Worm (Caenorhabditis elegans) whole organism, L3 larva: ENCODE results near the gene F38B6.6.

Experiments
- ZK546.5 ChIP-seq: sonication (generic microtip); optimal IDR thresholded peaks from 2 replicates; lab custom pipeline; 2017; ENCODE audit warnings: missing biosample characterization, missing genetic modification characterization
- ama-1 ChIP-seq: fragments of 150-350 bp; optimal IDR thresholded peaks from 2 replicates; lab custom pipeline; 2018
- ceh-16 ChIP-seq: sonication (generic microtip); optimal IDR thresholded peaks from 2 replicates; lab custom pipeline; 2017; ENCODE audit warnings: missing biosample characterization, missing genetic modification characterization
- ceh-28 ChIP-seq: fragments of 150-350 bp; optimal IDR thresholded peaks from 2 replicates; lab custom pipeline; 2014; ENCODE audit warnings: missing biosample characterization, missing genetic modification reagents, missing genetic modification characterization
- ceh-9 ChIP-seq: sonication (generic microtip); optimal IDR thresholded peaks from 2 replicates; lab custom pipeline; 2018; ENCODE audit warnings: missing biosample characterization, missing genetic modification characterization
- egl-27 ChIP-seq: sonication (generic microtip); optimal IDR thresholded peaks from 4 replicates; lab custom pipeline; 2017; ENCODE audit warnings: missing biosample characterization, missing genetic modification reagents, missing genetic modification characterization
- egl-5 ChIP-seq: fragments of 150-350 bp; optimal IDR thresholded peaks from 2 replicates; lab custom pipeline; 2017; ENCODE audit warnings: missing biosample characterization, missing genetic modification reagents, missing genetic modification characterization, inconsistent platforms
- elt-1 ChIP-seq: fragments of 150-350 bp; optimal IDR thresholded peaks from 2 replicates; lab custom pipeline; 2014; ENCODE audit warnings: missing biosample characterization, missing genetic modification characterization
- elt-2 ChIP-seq: sonication (generic microtip); optimal IDR thresholded peaks from 2 replicates; lab custom pipeline; 2016; ENCODE audit warnings: missing genetic modification reagents, mild to moderate bottlenecking, missing genetic modification characterization, missing compliant biosample characterization
- elt-3 ChIP-seq, 3 experiments: fragments of 150-350 bp in 1 of 3; sonication (generic microtip) in 2 of 3; optimal IDR thresholded peaks; 2 replicates in 2 of 3; 4 replicates in 1 of 3; lab custom pipeline; 2014 to 2017; ENCODE audit warnings: missing biosample characterization in 3 of 3, missing genetic modification characterization in 3 of 3
- fkh-2 ChIP-seq: fragments of 150-350 bp; optimal IDR thresholded peaks from 2 replicates; lab custom pipeline; 2014; ENCODE audit warnings: missing biosample characterization, missing genetic modification reagents, missing genetic modification characterization
- fos-1 ChIP-seq: fragments of 150-350 bp; optimal IDR thresholded peaks from 2 replicates; lab custom pipeline; 2014; ENCODE audit warnings: missing biosample characterization, missing genetic modification characterization
- jun-1 ChIP-seq: fragments of 150-350 bp; optimal IDR thresholded peaks from 2 replicates; lab custom pipeline; 2014; ENCODE audit warnings: missing biosample characterization, missing genetic modification reagents, missing genetic modification characterization
- lin-39 ChIP-seq: fragments of 150-350 bp; optimal IDR thresholded peaks from 2 replicates; lab custom pipeline; 2018; ENCODE audit warnings: missing biosample characterization, missing genetic modification reagents, missing genetic modification characterization
- lsy-12 ChIP-seq: sonication (generic microtip); optimal IDR thresholded peaks from 2 replicates; lab custom pipeline; 2016; ENCODE audit warnings: mild to moderate bottlenecking, missing genetic modification characterization, missing compliant biosample characterization
- mdl-1 ChIP-seq: fragments of 150-350 bp; optimal IDR thresholded peaks from 2 replicates; lab custom pipeline; 2014; ENCODE audit warnings: missing biosample characterization, missing genetic modification characterization
- mml-1 ChIP-seq: fragments of 150-350 bp; sonication (generic microtip); optimal IDR thresholded peaks from 3 replicates; lab custom pipeline; 2014; ENCODE audit warnings: missing biosample characterization, missing genetic modification characterization
- nfya-1 ChIP-seq: sonication (generic microtip); optimal IDR thresholded peaks from 2 replicates; lab custom pipeline; 2017; ENCODE audit warnings: missing genetic modification characterization, mild to moderate bottlenecking, missing compliant biosample characterization, antibody characterized with exemption, moderate library complexity; ENCODE audit not compliant: insufficient read depth
- nhr-11 ChIP-seq: fragments of 150-350 bp; optimal IDR thresholded peaks from 2 replicates; lab custom pipeline; 2014; ENCODE audit warnings: missing biosample characterization, missing genetic modification characterization
- nhr-12 ChIP-seq: fragments of 150-350 bp; optimal IDR thresholded peaks from 2 replicates; lab custom pipeline; 2014; ENCODE audit warnings: missing biosample characterization, missing genetic modification characterization
- nhr-23 ChIP-seq: fragments of 150-350 bp; optimal IDR thresholded peaks from 2 replicates; lab custom pipeline; 2014; ENCODE audit warnings: missing biosample characterization, missing genetic modification reagents, missing genetic modification characterization
- nhr-237 ChIP-seq: fragments of 150-350 bp; optimal IDR thresholded peaks from 2 replicates; lab custom pipeline; 2014; ENCODE audit warnings: missing biosample characterization, missing genetic modification characterization
- nhr-28 ChIP-seq: fragments of 150-350 bp; optimal IDR thresholded peaks from 2 replicates; lab custom pipeline; 2014; ENCODE audit warnings: missing biosample characterization, missing genetic modification characterization
- pha-4 ChIP-seq: fragments of 150-350 bp; optimal IDR thresholded peaks from 2 replicates; lab custom pipeline; 2014; ENCODE audit warnings: missing biosample characterization, missing genetic modification reagents, missing genetic modification characterization
- pqm-1 ChIP-seq: fragments of 150-350 bp; optimal IDR thresholded peaks from 2 replicates; lab custom pipeline; 2017; ENCODE audit warnings: missing biosample characterization, missing genetic modification characterization, inconsistent platforms
- skn-1 ChIP-seq: fragments of 150-350 bp; optimal IDR thresholded peaks from 2 replicates; lab custom pipeline; 2014; ENCODE audit warnings: missing biosample characterization, missing genetic modification characterization
- tbx-2 ChIP-seq: sonication (generic microtip); optimal IDR thresholded peaks from 2 replicates; lab custom pipeline; 2016; ENCODE audit warnings: mild to moderate bottlenecking, missing genetic modification characterization, missing compliant biosample characterization
- unc-39 ChIP-seq: sonication (generic microtip); optimal IDR thresholded peaks from 4 replicates; lab custom pipeline; 2017; ENCODE audit warnings: missing biosample characterization, missing genetic modification characterization
- unc-62 ChIP-seq: fragments of 150-350 bp; sonication (generic microtip); optimal IDR thresholded peaks from 4 replicates; lab custom pipeline; 2014; ENCODE audit warnings: missing biosample characterization, missing genetic modification reagents, missing genetic modification characterization
- zag-1 ChIP-seq: fragments of 150-350 bp; optimal IDR thresholded peaks from 2 replicates; lab custom pipeline; 2014; ENCODE audit warnings: missing biosample characterization, missing genetic modification characterization
- ztf-11 ChIP-seq: fragments of 150-350 bp; optimal IDR thresholded peaks from 2 replicates; lab custom pipeline; 2014; ENCODE audit warnings: missing biosample characterization, missing genetic modification characterization

Gene F38B6.6

ce11 chrX:6663780-6664437, 26.0 kb downstream of the F38B6.6 start (continued):
- no peak for TF ChIP-seq elt-3 (tag; optimal IDR thresholded peaks at IDR 0.05; lab: Kevin White, UChicago)

ce11 chrX:6662267-6662666, 27.6 kb downstream of the F38B6.6 start:
- TF ChIP-seq tbx-2 (tag; lab: Kevin White, UChicago) (no peak), elt-2 (tag; lab: Kevin White, UChicago) (peak; percentile 50), zag-1 (tag; lab: Kevin White, UChicago) (no peak)

ce11 chrX:6656770-6657169, 33.1 kb downstream of the F38B6.6 start:
- no peak for TF ChIP-seq fkh-2 (tag; lab: Kevin White, UChicago)
- TF ChIP-seq tbx-2 (tag; lab: Kevin White, UChicago), result no peak
- TF ChIP-seq mdl-1, result no peak
- no peak for TF ChIP-seq nhr-23 (tag; lab: Kevin White, UChicago)
- TF ChIP-seq unc-62 (GFP tag; lab: Kevin White, UChicago), result no peak
- TF ChIP-seq elt-2 (tag; lab: Kevin White, UChicago), result peak; percentile 60
- no peak for TF ChIP-seq egl-27 (tag; lab: Kevin White, UChicago)
- TF ChIP-seq nhr-11 (tag; lab: Kevin White, UChicago), result no peak
- no peak for TF ChIP-seq ama-1 (lab: Kevin White, UChicago)
- peak; percentile 40 for TF ChIP-seq pqm-1
- no peak for TF ChIP-seq nfya-1 (tag; lab: Kevin White, UChicago)
- TF ChIP-seq ZK546.5 (tag; lab: Kevin White, UChicago), result no peak
- no peak for TF ChIP-seq mml-1 (tag; lab: Kevin White, UChicago)
- TF ChIP-seq ceh-9 (tag; lab: Kevin White, UChicago), result no peak
- no peak for TF ChIP-seq nhr-12 (tag; lab: Kevin White, UChicago)
- no peak for TF ChIP-seq fos-1
- TF ChIP-seq elt-1 (tag; lab: Kevin White, UChicago), result no peak
- TF ChIP-seq unc-39, result no peak
- TF ChIP-seq lin-39 (tag; lab: Kevin White, UChicago), result no peak
- TF ChIP-seq nhr-28 (tag; lab: Kevin White, UChicago), result no peak
- TF ChIP-seq ztf-11 (tag; lab: Kevin White, UChicago), result no peak
- TF ChIP-seq pha-4 (tag; lab: Kevin White, UChicago), result peak; percentile 7

ce11 chrX:6656251-6656650, 33.6 kb downstream of the F38B6.6 start:
- no peak for TF ChIP-seq fkh-2 (tag; lab: Kevin White, UChicago)
- no peak for TF ChIP-seq egl-5
- TF ChIP-seq nhr-23 (tag; lab: Kevin White, UChicago), result no peak
- no peak for TF ChIP-seq nfya-1 (tag; lab: Kevin White, UChicago)
- TF ChIP-seq fos-1, result no peak
- TF ChIP-seq skn-1 (tag; lab: Kevin White, UChicago), result no peak
- no peak for TF ChIP-seq ztf-11 (tag; lab: Kevin White, UChicago)
- TF ChIP-seq nhr-237 (tag; lab: Kevin White, UChicago), result no peak
- peak; percentile 16 for TF ChIP-seq elt-2 (tag; lab: Kevin White, UChicago)
- peak; percentile 50 for TF ChIP-seq pha-4 (tag; lab: Kevin White, UChicago)
- peak; percentile 60 for TF ChIP-seq pqm-1
- TF ChIP-seq ceh-28 (tag; lab: Kevin White, UChicago), result no peak

- no peak for TF ChIP-seq ama-1 (lab: Kevin White, UChicago)
- peak; percentile 11 for TF ChIP-seq pha-4 (tag; lab: Kevin White, UChicago)
- no peak for TF ChIP-seq lsy-12 (tag; lab: Kevin White, UChicago)
- no peak for TF ChIP-seq nhr-28 (tag; lab: Kevin White, UChicago)
- peak; percentile 77 for TF ChIP-seq elt-2 (tag; lab: Kevin White, UChicago)
- no peak for TF ChIP-seq ceh-16 (tag; lab: Kevin White, UChicago)
- no peak for TF ChIP-seq fos-1
- TF ChIP-seq fkh-2 (tag; lab: Kevin White, UChicago), result no peak
- no peak for TF ChIP-seq nhr-237 (tag; lab: Kevin White, UChicago)
- TF ChIP-seq jun-1, result no peak
Measured at ce11 chrX:6655163-6655562, 34.7 kb downstream of the F38B6.6 start, which contains the start of gene nhr-173. TSS of gene nhr-173 (plus strand) at chrX:6655528.
